Fruit fly (Drosophila melanogaster): ENCODE results near the gene Wnk.
A peak's percentile ranks its signal among the peaks of the same experiment; 100 is the strongest.

Wnk gene

dm6 chr3L:21496865-21497634, 57.7 kb downstream of the Wnk start, which contains the start of gene Hr78 (continued):
- TF ChIP-seq CG34224 (GFP tag; IDR thresholded peaks at IDR 0.05; ENCODE audit: partially characterized antibody) (0 out of 3 replicates have a peak, but pooled peaks have one; percentile 35), CG16813 (GFP tag; IDR thresholded peaks at IDR 0.05; ENCODE audit: partially characterized antibody) (no peak), mam (GFP tag; optimal IDR thresholded peaks at IDR 0.05) (no peak), CG7745 (tag; optimal IDR thresholded peaks at IDR 0.05) (no peak), gce (GFP tag; IDR thresholded peaks at IDR 0.05) (0 out of 3 replicates have a peak, but pooled peaks have one; percentile 48), Taf1 (GFP tag; IDR thresholded peaks at IDR 0.05) (peak; percentile 19; the same call in 1 of the 2 replicates), kay (GFP tag; optimal IDR thresholded peaks at IDR 0.05) (peak; percentile 3), fd102C (GFP tag; optimal IDR thresholded peaks at IDR 0.05) (no peak), Bteb2 (GFP tag; optimal IDR thresholded peaks at IDR 0.05) (no peak), CG12236 (GFP tag; optimal IDR thresholded peaks at IDR 0.05) (no peak), ac (GFP tag; optimal IDR thresholded peaks at IDR 0.05) (peak; percentile 43), ara (GFP tag; IDR thresholded peaks at IDR 0.05) (peak; percentile 55), org-1 (GFP tag; optimal IDR thresholded peaks at IDR 0.05) (peak; percentile 64), HmgZ (tag; optimal IDR thresholded peaks at IDR 0.05) (peak; percentile 22), z (GFP tag; IDR thresholded peaks at IDR 0.05) (no peak), CG8089 (GFP tag; optimal IDR thresholded peaks at IDR 0.05) (no peak), CG10274 (GFP tag; optimal IDR thresholded peaks at IDR 0.05) (peak; percentile 22), gcm (GFP tag; optimal IDR thresholded peaks at IDR 0.05) (peak; percentile 88), pita (GFP tag; optimal IDR thresholded peaks at IDR 0.05) (peak; percentile 4), cg (GFP tag; optimal IDR thresholded peaks at IDR 0.05) (peak; percentile 86), HLH3B (GFP tag; IDR thresholded peaks at IDR 0.05) (peak; percentile 55; the same call in 1 of the 2 replicates), CG30403 (GFP tag; optimal IDR thresholded peaks at IDR 0.05) (peak; percentile 55), Dip3 (GFP tag; optimal IDR thresholded peaks at IDR 0.05) (no peak), dmrt99B (tag; optimal IDR thresholded peaks at IDR 0.05) (peak; percentile 90), CG3407 (GFP tag; optimal IDR thresholded peaks at IDR 0.05) (peak; percentile 54), Sox102F (GFP tag; optimal IDR thresholded peaks at IDR 0.05) (peak; percentile 81), CG12219 (GFP tag; optimal IDR thresholded peaks at IDR 0.05) (peak; percentile 54), knrl (GFP tag; IDR thresholded peaks at IDR 0.05; ENCODE audit: partially characterized antibody) (no peak), MESR4 (GFP tag; optimal IDR thresholded peaks at IDR 0.05) (peak; percentile 93), Fer2 (tag; optimal IDR thresholded peaks at IDR 0.05) (peak; percentile 56), CG6765 (GFP tag; optimal IDR thresholded peaks at IDR 0.05) (peak; percentile 90), CG1792 (GFP tag; optimal IDR thresholded peaks at IDR 0.05) (no peak), maf-S (GFP tag; optimal IDR thresholded peaks at IDR 0.05) (no peak), CG17912 (GFP tag; optimal IDR thresholded peaks at IDR 0.05) (no peak), CG12104 (GFP tag; optimal IDR thresholded peaks at IDR 0.05) (peak; percentile 70), CG8478 (optimal IDR thresholded peaks at IDR 0.05) (no peak), Sry-δ (GFP tag; optimal IDR thresholded peaks at IDR 0.05) (no peak), gem (tag; optimal IDR thresholded peaks at IDR 0.05) (peak; percentile 92), Max (GFP tag; optimal IDR thresholded peaks at IDR 0.05) (peak; percentile 10), pho (GFP tag; optimal IDR thresholded peaks at IDR 0.05) (no peak), tx (GFP tag; optimal IDR thresholded peaks at IDR 0.05) (no peak), CkIIα-i1 (GFP tag; IDR thresholded peaks at IDR 0.05) (no peak), lmd (GFP tag; IDR thresholded peaks at IDR 0.05) (peak; percentile 74), CG15073 (GFP tag; optimal IDR thresholded peaks at IDR 0.05) (no peak), Atf3 (GFP tag; optimal IDR thresholded peaks at IDR 0.05) (no peak), CG2202 (tag; optimal IDR thresholded peaks at IDR 0.05) (peak; percentile 9), yki (optimal IDR thresholded peaks at IDR 0.05) (no peak), dpn (GFP tag; optimal IDR thresholded peaks at IDR 0.05) (peak in 1 of 2 experiments; percentile 71), gcm2 (GFP tag; optimal IDR thresholded peaks at IDR 0.05) (no peak), CG9727 (GFP tag; optimal IDR thresholded peaks at IDR 0.05) (peak; percentile 83)
